Fruit fly (Drosophila melanogaster) whole organism, embryonic: ENCODE data around the gene RpL4.

Experiments used
- Bteb2 ChIP-seq: fragments of 200-800 bp; sonication (Bioruptor generic); optimal IDR thresholded peaks from 2 replicates; lab custom pipeline; 2016; ENCODE audit warnings: missing biosample characterization, missing genetic modification characterization
- CG11560 ChIP-seq: fragments of 200-800 bp; sonication (Bioruptor generic); IDR thresholded peaks from 3 replicates; pipeline ENCODE4 v1.3.6; 2022; ENCODE audit warnings: missing biosample characterization, missing genetic modification characterization
- CG11723 ChIP-seq: fragments of 200-800 bp; sonication (Bioruptor generic); optimal IDR thresholded peaks from 2 replicates; lab custom pipeline; 2017; ENCODE audit warnings: missing biosample characterization, mild to moderate bottlenecking, missing genetic modification characterization
- CG1233 ChIP-seq: fragments of 200-800 bp; sonication (Bioruptor generic); optimal IDR thresholded peaks from 4 replicates; lab custom pipeline; 2018; ENCODE audit warnings: missing biosample characterization, mild to moderate bottlenecking, missing genetic modification characterization
- CG12769 ChIP-seq: fragments of 200-800 bp; sonication (Bioruptor generic); optimal IDR thresholded peaks from 2 replicates; lab custom pipeline; 2019; ENCODE audit warnings: missing biosample characterization, mild to moderate bottlenecking, missing genetic modification characterization, moderate library complexity
- CG13287 ChIP-seq: fragments of 200-800 bp; sonication (Bioruptor generic); IDR thresholded peaks from 2 replicates; pipeline ENCODE4 v1.3.6; 2022; ENCODE audit warnings: missing biosample characterization, missing genetic modification characterization; ENCODE audit not compliant: partially characterized antibody
- CG16779 ChIP-seq: fragments of 200-800 bp; sonication (Bioruptor generic); IDR thresholded peaks from 2 replicates; pipeline ENCODE4 v1.3.6; 2022; ENCODE audit warnings: missing biosample characterization, missing genetic modification characterization
- CG1832 ChIP-seq: fragments of 200-800 bp; sonication (Bioruptor generic); optimal IDR thresholded peaks from 2 replicates; lab custom pipeline; 2017; ENCODE audit warnings: missing biosample characterization, mild to moderate bottlenecking, missing genetic modification characterization, inconsistent platforms
- CG30020 ChIP-seq: fragments of 200-800 bp; optimal IDR thresholded peaks from 2 replicates; lab custom pipeline; 2019; ENCODE audit warnings: missing biosample characterization, mild to moderate bottlenecking, missing genetic modification characterization, moderate library complexity
- CG3065 ChIP-seq: fragments of 200-800 bp; sonication (Bioruptor generic); optimal IDR thresholded peaks from 2 replicates; lab custom pipeline; 2016; ENCODE audit warnings: missing biosample characterization, missing genetic modification characterization
- CG31224 ChIP-seq: fragments of 200-800 bp; sonication (Bioruptor generic); IDR thresholded peaks from 2 replicates; pipeline ENCODE4 v1.3.6; 2022; ENCODE audit warnings: missing biosample characterization, missing genetic modification characterization
- CG33213 ChIP-seq: fragments of 200-800 bp; sonication (Bioruptor generic); optimal IDR thresholded peaks from 3 replicates; lab custom pipeline; 2016; ENCODE audit warnings: missing biosample characterization, missing genetic modification characterization
- CG33557 ChIP-seq: fragments of 200-800 bp; sonication (Bioruptor generic); optimal IDR thresholded peaks from 2 replicates; lab custom pipeline; 2019; ENCODE audit warnings: missing biosample characterization, mild to moderate bottlenecking, missing genetic modification characterization, moderate library complexity
- CG34422 ChIP-seq: fragments of 200-800 bp; sonication (Bioruptor generic); IDR thresholded peaks from 3 replicates; pipeline ENCODE4 v1.3.6; 2022; ENCODE audit warnings: missing biosample characterization, missing genetic modification characterization
- CG3847 ChIP-seq: fragments of 200-800 bp; sonication (Bioruptor generic); IDR thresholded peaks from 2 replicates; pipeline ENCODE4 v1.3.6; 2022; ENCODE audit warnings: missing biosample characterization, missing genetic modification characterization
- CG4282 ChIP-seq: fragments of 200-800 bp; sonication (Bioruptor generic); optimal IDR thresholded peaks from 2 replicates; lab custom pipeline; 2016; ENCODE audit warnings: missing biosample characterization, missing genetic modification characterization
- CG4360 ChIP-seq: fragments of 200-800 bp; sonication (Bioruptor generic); IDR thresholded peaks from 2 replicates; pipeline ENCODE4 v1.3.6; 2022; ENCODE audit warnings: missing biosample characterization, missing genetic modification characterization
- CG6765 ChIP-seq: fragments of 200-800 bp; sonication (Bioruptor generic); optimal IDR thresholded peaks from 3 replicates; lab custom pipeline; 2017; ENCODE audit warnings: missing biosample characterization, mild to moderate bottlenecking, missing genetic modification characterization
- CG7928 ChIP-seq: fragments of 200-800 bp; sonication (Bioruptor generic); optimal IDR thresholded peaks from 2 replicates; lab custom pipeline; 2017; ENCODE audit warnings: missing biosample characterization, mild to moderate bottlenecking, missing genetic modification characterization
- CG7963 ChIP-seq: fragments of 200-800 bp; sonication (Bioruptor generic); IDR thresholded peaks from 3 replicates; pipeline ENCODE4 v1.3.6; 2022; ENCODE audit warnings: missing biosample characterization, missing genetic modification characterization; ENCODE audit not compliant: partially characterized antibody
- CG8089 ChIP-seq: fragments of 200-800 bp; sonication (Bioruptor generic); optimal IDR thresholded peaks from 3 replicates; lab custom pipeline; 2016; ENCODE audit warnings: missing biosample characterization, missing genetic modification characterization
- CG8944 ChIP-seq: fragments of 200-800 bp; sonication (Bioruptor generic); optimal IDR thresholded peaks from 3 replicates; lab custom pipeline; 2016; ENCODE audit warnings: missing biosample characterization, missing genetic modification characterization
- CG9437 ChIP-seq: fragments of 200-800 bp; sonication (Bioruptor generic); optimal IDR thresholded peaks from 2 replicates; lab custom pipeline; 2018; ENCODE audit warnings: missing biosample characterization, mild to moderate bottlenecking, missing genetic modification characterization
- CHES-1-like ChIP-seq: fragments of 200-800 bp; sonication (Bioruptor generic); optimal IDR thresholded peaks from 2 replicates; lab custom pipeline; 2016; ENCODE audit warnings: missing biosample characterization, missing genetic modification characterization
- Dp ChIP-seq: fragments of 200-800 bp; sonication (Bioruptor generic); optimal IDR thresholded peaks from 2 replicates; lab custom pipeline; 2018; ENCODE audit warnings: missing biosample characterization, mild to moderate bottlenecking, missing genetic modification characterization, moderate library complexity
- E2f2 ChIP-seq: fragments of 200-800 bp; sonication (Bioruptor generic); IDR thresholded peaks from 2 replicates; pipeline ENCODE4 v1.3.6; 2022; ENCODE audit warnings: missing biosample characterization, missing genetic modification characterization
- HLH3B ChIP-seq: fragments of 200-800 bp; sonication (Bioruptor generic); IDR thresholded peaks from 2 replicates; pipeline ENCODE4 v1.3.6; 2022; ENCODE audit warnings: missing biosample characterization, missing genetic modification characterization
- Hr39 ChIP-seq: fragments of >200 bp; optimal IDR thresholded peaks from 2 replicates; lab custom pipeline; 2017
- MBD-R2 ChIP-seq: fragments of 200-800 bp; sonication (Bioruptor generic); IDR thresholded peaks from 2 replicates; pipeline ENCODE4 v1.3.6; 2022; ENCODE audit warnings: missing biosample characterization, missing genetic modification characterization
- Meics ChIP-seq: fragments of 200-800 bp; sonication (Bioruptor generic); optimal IDR thresholded peaks from 2 replicates; lab custom pipeline; 2017; ENCODE audit warnings: missing biosample characterization, mild to moderate bottlenecking, missing genetic modification characterization
- Nf-YC ChIP-seq: fragments of 200-800 bp; optimal IDR thresholded peaks from 3 replicates; lab custom pipeline; 2019; ENCODE audit warnings: missing biosample characterization, mild to moderate bottlenecking, missing genetic modification characterization, moderate library complexity
- Opbp ChIP-seq: fragments of 200-800 bp; sonication (Bioruptor generic); IDR thresholded peaks from 3 replicates; pipeline ENCODE4 v1.3.6; 2022; ENCODE audit warnings: missing biosample characterization, missing genetic modification characterization; ENCODE audit not compliant: partially characterized antibody
- Side ChIP-seq: fragments of 200-800 bp; sonication (Bioruptor generic); optimal IDR thresholded peaks from 2 replicates; lab custom pipeline; 2016; ENCODE audit warnings: missing biosample characterization, missing genetic modification characterization
- br ChIP-seq: fragments of >200 bp; optimal IDR thresholded peaks from 2 replicates; lab custom pipeline; 2017
- cas ChIP-seq: fragments of 200-800 bp; sonication (Bioruptor generic); IDR thresholded peaks from 2 replicates; pipeline ENCODE4 v1.3.6; 2022; ENCODE audit warnings: missing biosample characterization, missing genetic modification characterization
- en ChIP-seq: fragments of 200-800 bp; sonication (Bioruptor generic); optimal IDR thresholded peaks from 2 replicates; lab custom pipeline; 2016; ENCODE audit warnings: missing biosample characterization, missing genetic modification characterization
- gfzf ChIP-seq: fragments of 200-800 bp; sonication (Bioruptor generic); optimal IDR thresholded peaks from 2 replicates; lab custom pipeline; 2016; ENCODE audit warnings: missing biosample characterization, mild to moderate bottlenecking, missing genetic modification characterization, moderate library complexity
- knrl ChIP-seq: fragments of 200-800 bp; sonication (Bioruptor generic); IDR thresholded peaks from 3 replicates; pipeline ENCODE4 v1.3.6; 2022; ENCODE audit warnings: missing biosample characterization, missing genetic modification characterization; ENCODE audit not compliant: partially characterized antibody
- lbe ChIP-seq: fragments of 200-800 bp; sonication (Bioruptor generic); optimal IDR thresholded peaks from 2 replicates; lab custom pipeline; 2016; ENCODE audit warnings: missing biosample characterization, mild to moderate bottlenecking, missing genetic modification characterization
- lov ChIP-seq, 2 experiments: fragments of 200-800 bp in 1 of 2; fragments of >200 bp in 1 of 2; sonication (Bioruptor generic) in 1 of 2; IDR thresholded peaks in 1 of 2; optimal IDR thresholded peaks in 1 of 2; 2 replicates in 1 of 2; 3 replicates in 1 of 2; pipeline versions ENCODE4 v1.3.6 to Lab custom; 2017 to 2022; ENCODE audit warnings: missing biosample characterization in 1 of 2, missing genetic modification characterization in 1 of 2
- peb ChIP-seq: fragments of 200-800 bp; sonication (Bioruptor generic); IDR thresholded peaks from 2 replicates; pipeline ENCODE4 v1.3.6; 2022; ENCODE audit warnings: missing biosample characterization, missing genetic modification characterization
- prd ChIP-seq, 3 experiments: fragments of >200 bp in 2 of 3; fragments of 200-800 bp in 1 of 3; sonication (Bioruptor generic) in 1 of 3; optimal IDR thresholded peaks in 2 of 3; IDR thresholded peaks in 1 of 3; 2 replicates in 2 of 3; 3 replicates in 1 of 3; pipeline versions ENCODE4 v1.3.6 to Lab custom; 2017 to 2022; ENCODE audit warnings: missing biosample characterization in 1 of 3, missing genetic modification characterization in 1 of 3
- row ChIP-seq: fragments of 200-800 bp; sonication (Bioruptor generic); IDR thresholded peaks from 3 replicates; pipeline ENCODE4 v1.3.6; 2022; ENCODE audit warnings: missing biosample characterization, missing genetic modification characterization
- run ChIP-seq: fragments of 200-800 bp; sonication (Bioruptor generic); optimal IDR thresholded peaks from 3 replicates; lab custom pipeline; 2018; ENCODE audit warnings: missing biosample characterization, mild to moderate bottlenecking, missing genetic modification characterization
- so ChIP-seq: fragments of 200-800 bp; sonication (Bioruptor generic); IDR thresholded peaks from 3 replicates; pipeline ENCODE4 v1.3.6; 2022; ENCODE audit warnings: missing biosample characterization, missing genetic modification characterization
- ssp ChIP-seq: fragments of 200-800 bp; sonication (Bioruptor generic); IDR thresholded peaks from 2 replicates; pipeline ENCODE4 v1.3.6; 2022; ENCODE audit warnings: missing biosample characterization, missing genetic modification characterization
- tna ChIP-seq: fragments of 200-800 bp; sonication (Bioruptor generic); IDR thresholded peaks from 2 replicates; pipeline ENCODE4 v1.3.6; 2022; ENCODE audit warnings: missing biosample characterization, missing genetic modification characterization; ENCODE audit not compliant: partially characterized antibody
- trem ChIP-seq: fragments of 200-800 bp; optimal IDR thresholded peaks from 3 replicates; lab custom pipeline; 2019; ENCODE audit warnings: missing biosample characterization, mild to moderate bottlenecking, missing genetic modification characterization, moderate library complexity
- unc-4 ChIP-seq: fragments of 200-800 bp; sonication (Bioruptor generic); IDR thresholded peaks from 2 replicates; pipeline ENCODE4 v1.3.6; 2022; ENCODE audit warnings: missing biosample characterization, missing genetic modification characterization; ENCODE audit not compliant: partially characterized antibody
- zen ChIP-seq: fragments of 200-800 bp; sonication (Bioruptor generic); optimal IDR thresholded peaks from 3 replicates; lab custom pipeline; 2018; ENCODE audit warnings: missing biosample characterization, mild to moderate bottlenecking, missing genetic modification characterization, moderate library complexity
- zfh1 ChIP-seq: fragments of 200-800 bp; sonication (Bioruptor generic); IDR thresholded peaks from 3 replicates; pipeline ENCODE4 v1.3.6; 2022; ENCODE audit warnings: missing biosample characterization, missing genetic modification characterization

RpL4 gene

dm6 chr3R:27953890-27954289, 31.3 kb downstream of the RpL4 start, which contains the start of gene CG4951 (continued):
- TF ChIP-seq CG9437 (GFP tag; lab: Kevin White, UChicago) = no peak
- TF ChIP-seq Dp = peak; percentile 96
- TF ChIP-seq CG33213 (GFP tag; lab: Kevin White, UChicago) = no peak
- TF ChIP-seq cas (GFP tag; lab: Robert Waterston, UW) = no peak
- no peak for TF ChIP-seq peb (GFP tag; lab: Robert Waterston, UW)
- TF ChIP-seq unc-4 (GFP tag; lab: Robert Waterston, UW) = peak; percentile 56
- peak; percentile 45; the same call in 1 of the 3 replicates for TF ChIP-seq CG11560
- TF ChIP-seq lbe (GFP tag; lab: Kevin White, UChicago) = no peak
- TF ChIP-seq CG4282 (GFP tag; lab: Kevin White, UChicago) = no peak
- TF ChIP-seq row = no peak
- TF ChIP-seq CG13287 = peak; percentile 78
- 0 out of 3 replicates have a peak, but pooled peaks have one; percentile 28 for TF ChIP-seq Opbp
- no peak for TF ChIP-seq CG1832
- no peak for TF ChIP-seq CG31224 (GFP tag; lab: Robert Waterston, UW)
- peak; percentile 57; the same call in 1 of the 2 replicates for TF ChIP-seq tna (GFP tag; lab: Robert Waterston, UW)
- TF ChIP-seq CHES-1-like (GFP tag; lab: Kevin White, UChicago) = no peak
- TF ChIP-seq zfh1 (GFP tag; lab: Robert Waterston, UW) = no peak
- TF ChIP-seq br (lab: Kevin White, UChicago) = no peak
- no peak for TF ChIP-seq CG7963 (GFP tag; lab: Robert Waterston, UW)
- no peak for TF ChIP-seq Meics (GFP tag; lab: Kevin White, UChicago)
- TF ChIP-seq Hr39 (lab: Kevin White, UChicago) = no peak
- peak; percentile 66 for TF ChIP-seq trem
- TF ChIP-seq CG30020 (tag; lab: Kevin White, UChicago) = no peak
- no peak for TF ChIP-seq prd (optimal IDR thresholded peaks at IDR 0.05; lab: Kevin White, UChicago)
- no peak for TF ChIP-seq prd (GFP tag; IDR thresholded peaks at IDR 0.05; lab: Robert Waterston, UW)
- TF ChIP-seq lov (optimal IDR thresholded peaks at IDR 0.05; lab: Kevin White, UChicago) = no peak
- TF ChIP-seq lov (GFP tag; IDR thresholded peaks at IDR 0.05; lab: Robert Waterston, UW) = no peak
- TF ChIP-seq E2f2 (GFP tag; lab: Robert Waterston, UW) = peak; percentile 97
- TF ChIP-seq Bteb2 (GFP tag; lab: Kevin White, UChicago) = no peak
- no peak for TF ChIP-seq CG33557 (GFP tag; lab: Kevin White, UChicago)
- no peak for TF ChIP-seq run (tag; lab: Kevin White, UChicago)
- TF ChIP-seq MBD-R2 (GFP tag; lab: Robert Waterston, UW) = peak; percentile 86
- TF ChIP-seq CG34422 = 0 out of 3 replicates have a peak, but pooled peaks have one; percentile 17
- TF ChIP-seq CG11723 (GFP tag; lab: Kevin White, UChicago) = no peak
- peak; percentile 32; the same call in 1 of the 3 replicates for TF ChIP-seq knrl
- TF ChIP-seq gfzf (GFP tag; lab: Kevin White, UChicago) = peak; percentile 79
- no peak for TF ChIP-seq HLH3B (GFP tag; lab: Robert Waterston, UW)
- TF ChIP-seq CG7928 (GFP tag; lab: Kevin White, UChicago) = peak; percentile 56
- peak; percentile 56 for TF ChIP-seq CG3847
- no peak for TF ChIP-seq so
- TF ChIP-seq Side (GFP tag; lab: Kevin White, UChicago) = no peak
- TF ChIP-seq CG4360 (GFP tag; lab: Robert Waterston, UW) = peak; percentile 85
- TF ChIP-seq ssp (GFP tag; lab: Robert Waterston, UW) = no peak
- TF ChIP-seq CG8089 (GFP tag; lab: Kevin White, UChicago) = no peak
- no peak for TF ChIP-seq CG3065 (GFP tag; lab: Kevin White, UChicago)
- TF ChIP-seq Nf-YC (tag; lab: Kevin White, UChicago) = peak; percentile 1
- no peak for TF ChIP-seq CG12769 (tag; lab: Kevin White, UChicago)
- TF ChIP-seq CG1233 (GFP tag; lab: Kevin White, UChicago) = no peak
- TF ChIP-seq CG6765 (GFP tag; lab: Kevin White, UChicago) = no peak
- TF ChIP-seq zen = peak; percentile 13
- TF ChIP-seq CG16779 (GFP tag; lab: Robert Waterston, UW) = no peak
- no peak for TF ChIP-seq en (GFP tag; lab: Kevin White, UChicago)
- no peak for TF ChIP-seq CG8944 (GFP tag; lab: Kevin White, UChicago)
